Worm (Caenorhabditis elegans) whole organism, L4 larva: Measurements from ENCODE around the gene sto-2.

Experiments used
- F26F4.8 ChIP-seq: fragments of 200-800 bp; sonication (Bioruptor generic); conservative IDR thresholded peaks from 2 replicates; pipeline ENCODE4 v1.3.6; 2022; ENCODE audit warnings: missing genetic modification characterization, missing compliant biosample characterization
- R02D3.7 ChIP-seq: fragments of 150-350 bp; sonication (generic microtip); optimal IDR thresholded peaks from 3 replicates; lab custom pipeline; 2014; ENCODE audit warnings: missing biosample characterization, missing genetic modification characterization
- T20F7.1 ChIP-seq: fragments of 200-800 bp; sonication (Bioruptor generic); optimal IDR thresholded peaks from 2 replicates; lab custom pipeline; 2018; ENCODE audit warnings: mild to moderate bottlenecking, missing genetic modification characterization, missing compliant biosample characterization
- T26A8.4 ChIP-seq: fragments of 200-800 bp; sonication (Bioruptor generic); IDR thresholded peaks from 2 replicates; pipeline ENCODE4 v1.3.6; 2022; ENCODE audit warnings: missing genetic modification characterization, missing compliant biosample characterization
- Y105C5A.15 ChIP-seq: fragments of 200-800 bp; sonication (Bioruptor generic); IDR thresholded peaks from 2 replicates; pipeline ENCODE4 v1.3.6; 2022; ENCODE audit warnings: missing genetic modification characterization, missing compliant biosample characterization
- Y5F2A.4 ChIP-seq: fragments of 200-800 bp; sonication (Bioruptor generic); optimal IDR thresholded peaks from 2 replicates; lab custom pipeline; 2018; ENCODE audit warnings: mild to moderate bottlenecking, missing genetic modification characterization, missing compliant biosample characterization
- ZK337.2 ChIP-seq: fragments of 200-800 bp; sonication (Bioruptor generic); IDR thresholded peaks from 2 replicates; pipeline ENCODE4 v1.3.6; 2022; ENCODE audit warnings: missing genetic modification reagents, missing genetic modification characterization, missing compliant biosample characterization
- ZK546.5 ChIP-seq, 2 experiments: sonication (generic microtip); optimal IDR thresholded peaks; 2 replicates each; lab custom pipeline; 2017; ENCODE audit warnings: missing biosample characterization in 2 of 2, missing genetic modification characterization in 2 of 2
- aha-1 ChIP-seq: fragments of 150-350 bp; peaks from one replicate; lab custom pipeline; 2014; ENCODE audit warnings: missing biosample characterization, missing genetic modification characterization
- arid-1 ChIP-seq: fragments of 200-800 bp; sonication (Bioruptor generic); conservative IDR thresholded peaks from 2 replicates; pipeline ENCODE4 v1.3.6; 2022; ENCODE audit warnings: missing genetic modification reagents, missing genetic modification characterization, missing compliant biosample characterization
- attf-4 ChIP-seq: sonication (generic microtip); optimal IDR thresholded peaks from 3 replicates; lab custom pipeline; 2017; ENCODE audit warnings: missing biosample characterization, missing genetic modification characterization
- ceh-28 ChIP-seq: fragments of 150-350 bp; optimal IDR thresholded peaks from 2 replicates; lab custom pipeline; 2014; ENCODE audit warnings: missing biosample characterization, missing genetic modification reagents, missing genetic modification characterization
- ceh-32 ChIP-seq: sonication (generic microtip); optimal IDR thresholded peaks from 2 replicates; lab custom pipeline; 2016; ENCODE audit warnings: mild to moderate bottlenecking, missing genetic modification characterization, missing compliant biosample characterization; ENCODE audit not compliant: poor library complexity
- cey-2 ChIP-seq: sonication (generic microtip); optimal IDR thresholded peaks from 3 replicates; lab custom pipeline; 2017; ENCODE audit warnings: missing genetic modification characterization, mild to moderate bottlenecking, missing compliant biosample characterization, antibody characterized with exemption, borderline replicate concordance; ENCODE audit not compliant: insufficient read depth
- daf-16 ChIP-seq, 3 experiments: sonication (generic microtip); optimal IDR thresholded peaks; 2 replicates each; lab custom pipeline; 2016 to 2017; ENCODE audit warnings: missing genetic modification characterization in 3 of 3, missing genetic modification reagents in 3 of 3, mild to moderate bottlenecking in 2 of 3, missing compliant biosample characterization in 2 of 3, missing biosample characterization in 1 of 3, moderate library complexity in 1 of 3
- dmd-9 ChIP-seq: fragments of 200-800 bp; sonication (Bioruptor generic); IDR thresholded peaks from 2 replicates; pipeline ENCODE4 v1.3.6; 2022; ENCODE audit warnings: missing genetic modification reagents, missing genetic modification characterization, missing compliant biosample characterization
- dve-1 ChIP-seq: sonication (generic microtip); optimal IDR thresholded peaks from 2 replicates; lab custom pipeline; 2017; ENCODE audit warnings: antibody characterized with exemption, mild to moderate bottlenecking, missing genetic modification characterization, missing compliant biosample characterization; ENCODE audit not compliant: insufficient read depth
- fkh-10 ChIP-seq: fragments of 150-350 bp; optimal IDR thresholded peaks from 2 replicates; lab custom pipeline; 2014; ENCODE audit warnings: missing biosample characterization, missing genetic modification reagents, missing genetic modification characterization
- lin-13 ChIP-seq: fragments of 150-350 bp; optimal IDR thresholded peaks from 2 replicates; lab custom pipeline; 2014; ENCODE audit warnings: missing biosample characterization, missing genetic modification reagents, missing genetic modification characterization
- lin-29 ChIP-seq: fragments of 200-800 bp; sonication (Bioruptor generic); IDR thresholded peaks from 2 replicates; pipeline ENCODE4 v1.3.6; 2022; ENCODE audit warnings: missing genetic modification reagents, missing genetic modification characterization, missing compliant biosample characterization
- lin-39 ChIP-seq: fragments of 150-350 bp; optimal IDR thresholded peaks from 2 replicates; lab custom pipeline; 2014; ENCODE audit warnings: missing biosample characterization, missing genetic modification reagents, missing genetic modification characterization
- lir-3 ChIP-seq: sonication (generic microtip); optimal IDR thresholded peaks from 2 replicates; lab custom pipeline; 2016; ENCODE audit warnings: mild to moderate bottlenecking, missing genetic modification characterization, missing compliant biosample characterization
- mxl-2 ChIP-seq: fragments of 200-800 bp; sonication (Bioruptor generic); conservative IDR thresholded peaks from 2 replicates; pipeline ENCODE4 v1.3.6; 2022; ENCODE audit warnings: missing genetic modification reagents, missing genetic modification characterization, missing compliant biosample characterization
- nhr-25 ChIP-seq: sonication (generic microtip); optimal IDR thresholded peaks from 2 replicates; lab custom pipeline; 2017; ENCODE audit warnings: missing genetic modification characterization, mild to moderate bottlenecking, missing compliant biosample characterization, antibody characterized with exemption, moderate library complexity, borderline replicate concordance; ENCODE audit not compliant: insufficient read depth
- nhr-28 ChIP-seq: fragments of 150-350 bp; optimal IDR thresholded peaks from 2 replicates; lab custom pipeline; 2014; ENCODE audit warnings: missing biosample characterization, missing genetic modification characterization
- nhr-48 ChIP-seq: sonication (generic microtip); optimal IDR thresholded peaks from 2 replicates; lab custom pipeline; 2016; ENCODE audit warnings: mild to moderate bottlenecking, missing genetic modification characterization, missing compliant biosample characterization
- nhr-77 ChIP-seq: fragments of 150-350 bp; optimal IDR thresholded peaks from 2 replicates; lab custom pipeline; 2014; ENCODE audit warnings: missing biosample characterization, missing genetic modification characterization
- pha-4 ChIP-seq, 2 experiments: fragments of 150-350 bp in 1 of 2; fragments of 200-800 bp in 1 of 2; sonication (Bioruptor generic) in 1 of 2; IDR thresholded peaks in 1 of 2; optimal IDR thresholded peaks in 1 of 2; 2 replicates each; pipeline versions ENCODE4 v1.3.6 to Lab custom; 2014 to 2022; ENCODE audit warnings: missing genetic modification characterization in 2 of 2, missing genetic modification reagents in 2 of 2, missing biosample characterization in 1 of 2, missing compliant biosample characterization in 1 of 2
- unc-62 ChIP-seq, 3 experiments: fragments of 150-350 bp in 1 of 3; sonication (generic microtip); optimal IDR thresholded peaks in 2 of 3; peaks in 1 of 3; 1 replicate in 1 of 3; 2 replicates in 2 of 3; lab custom pipeline; 2014 to 2017; ENCODE audit warnings: missing biosample characterization in 3 of 3, missing genetic modification characterization in 3 of 3, missing genetic modification reagents in 3 of 3, missing genotype in 1 of 3
- vab-7 ChIP-seq: fragments of 200-800 bp; sonication (Bioruptor generic); IDR thresholded peaks from 2 replicates; pipeline ENCODE4 v1.3.6; 2022; ENCODE audit warnings: missing genetic modification reagents, missing genetic modification characterization, missing compliant biosample characterization
- ztf-7 ChIP-seq: fragments of 150-350 bp; optimal IDR thresholded peaks from 2 replicates; lab custom pipeline; 2014; ENCODE audit warnings: missing biosample characterization, missing genetic modification characterization

sto-2 gene

ce11 chrX:5269359-5269758, 53.8 kb downstream of the sto-2 start (continued):
- no peak for TF ChIP-seq ZK546.5 (tag; optimal IDR thresholded peaks at IDR 0.05; lab: Kevin White, UChicago)
- TF ChIP-seq pha-4 (GFP tag; IDR thresholded peaks at IDR 0.05; lab: Robert Waterston, UW) = no peak
- TF ChIP-seq pha-4 (tag; optimal IDR thresholded peaks at IDR 0.05; lab: Kevin White, UChicago) = no peak
- no peak for TF ChIP-seq daf-16 (GFP tag; optimal IDR thresholded peaks at IDR 0.05; lab: Kevin White, UChicago)
- TF ChIP-seq daf-16 (tag; optimal IDR thresholded peaks at IDR 0.05; lab: Kevin White, UChicago) = peak; percentile 34
- no peak for TF ChIP-seq lin-13 (GFP tag; lab: Kevin White, UChicago)
- no peak for TF ChIP-seq lir-3
- TF ChIP-seq Y105C5A.15 (GFP tag; lab: Robert Waterston, UW) = no peak
- no peak for TF ChIP-seq T20F7.1
- no peak for TF ChIP-seq lin-39 (tag; lab: Kevin White, UChicago)
- no peak for TF ChIP-seq F26F4.8 (GFP tag; lab: Robert Waterston, UW)
- no peak for TF ChIP-seq ZK337.2 (GFP tag; lab: Robert Waterston, UW)
- TF ChIP-seq ceh-28 (tag; lab: Kevin White, UChicago) = no peak
- no peak for TF ChIP-seq vab-7 (GFP tag; lab: Robert Waterston, UW)
- no peak for TF ChIP-seq mxl-2 (GFP tag; lab: Robert Waterston, UW)
- TF ChIP-seq nhr-25 (tag; lab: Kevin White, UChicago) = no peak
- no peak for TF ChIP-seq R02D3.7 (tag; lab: Kevin White, UChicago)
- peak; percentile 6 for TF ChIP-seq nhr-28 (tag; lab: Kevin White, UChicago)
- TF ChIP-seq, all 104 proteins: peak for 5

- TF ChIP-seq daf-16 (GFP tag; optimal IDR thresholded peaks at IDR 0.05; lab: Kevin White, UChicago) (no peak), daf-16 (tag; optimal IDR thresholded peaks at IDR 0.05; lab: Kevin White, UChicago) (peak; percentile 70), dve-1 (tag; lab: Kevin White, UChicago) (peak; percentile 10), unc-62 (GFP tag; optimal IDR thresholded peaks at IDR 0.05 in 1 of 2; lab: Kevin White, UChicago) (peak in 1 of 2 experiments; percentile 97), unc-62 (tag; optimal IDR thresholded peaks at IDR 0.05; lab: Kevin White, UChicago) (no peak), aha-1 (tag; lab: Kevin White, UChicago) (no peak)
These were observed 55.1 kb downstream of the sto-2 start for ce11 chrX:5268062-5268461.

DNA sequence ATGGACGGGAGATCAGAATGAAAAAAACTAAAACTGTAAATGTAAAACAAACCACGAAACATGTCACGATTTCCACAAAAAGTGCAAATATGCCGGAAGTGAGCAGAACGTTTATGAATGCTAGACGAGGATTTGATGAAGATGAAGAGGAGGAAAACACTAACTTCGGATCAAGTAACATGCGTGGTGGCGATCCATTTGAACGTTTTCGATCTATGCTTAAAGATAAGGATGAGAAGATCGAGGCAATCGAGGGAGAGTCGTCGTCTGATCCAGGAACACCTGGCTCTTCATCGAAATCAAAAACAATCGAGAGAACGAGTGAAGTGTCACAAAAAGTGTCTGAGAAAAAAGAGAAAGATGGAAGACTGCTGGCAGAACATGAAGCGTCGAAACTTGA, 57.8 kb downstream of the sto-2 start:
- peak in 1 of 2 experiments; percentile 42 for TF ChIP-seq daf-16 (GFP tag; optimal IDR thresholded peaks at IDR 0.05; lab: Kevin White, UChicago)
- no peak for TF ChIP-seq daf-16 (tag; optimal IDR thresholded peaks at IDR 0.05; lab: Kevin White, UChicago)
- no peak for TF ChIP-seq nhr-77 (tag; lab: Kevin White, UChicago)
- TF ChIP-seq unc-62 (GFP tag; optimal IDR thresholded peaks at IDR 0.05 in 1 of 2; lab: Kevin White, UChicago) = peak in 1 of 2 experiments; percentile 91
- TF ChIP-seq unc-62 (tag; optimal IDR thresholded peaks at IDR 0.05; lab: Kevin White, UChicago) = no peak
- TF ChIP-seq, all 104 proteins: peak for 2

DNA sequence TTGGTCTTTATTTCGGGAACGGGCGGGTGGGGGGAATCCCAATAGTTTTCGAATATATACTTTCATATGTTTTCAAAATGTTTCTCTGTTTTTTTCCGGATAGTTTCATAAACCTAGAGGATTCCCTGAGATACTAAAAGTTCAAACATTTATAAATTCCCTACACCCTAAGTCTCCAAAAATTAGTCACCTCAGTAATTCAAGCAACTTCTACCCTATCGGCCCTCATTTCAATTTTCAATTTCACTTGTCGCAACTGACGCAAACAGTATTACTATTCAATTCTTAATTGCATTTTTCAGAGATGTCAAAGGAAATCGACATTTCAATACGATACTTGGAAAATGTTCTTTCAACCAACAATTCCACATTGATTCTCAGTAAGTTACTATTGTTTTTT, 59.2 kb downstream of the sto-2 start, which contains the start of gene Y34B4A.4:
Y34B4A.4 (plus strand) TSS at position 301 of the 400 bp plus-strand sequence.
- no peak for TF ChIP-seq arid-1 (GFP tag; lab: Robert Waterston, UW)
- no peak for TF ChIP-seq nhr-28 (tag; lab: Kevin White, UChicago)
- no peak for TF ChIP-seq ceh-32
- TF ChIP-seq fkh-10 (GFP tag; lab: Kevin White, UChicago) = no peak
- no peak for TF ChIP-seq attf-4 (tag; lab: Kevin White, UChicago)
- no peak for TF ChIP-seq lin-29 (GFP tag; lab: Robert Waterston, UW)
- TF ChIP-seq vab-7 (GFP tag; lab: Robert Waterston, UW) = no peak
- TF ChIP-seq ztf-7 = no peak
- TF ChIP-seq nhr-48 (tag; lab: Kevin White, UChicago) = no peak
- no peak for TF ChIP-seq dmd-9 (GFP tag; lab: Robert Waterston, UW)
- no peak for TF ChIP-seq Y5F2A.4 (GFP tag; lab: Kevin White, UChicago)
- no peak for TF ChIP-seq cey-2 (tag; lab: Kevin White, UChicago)
- no peak for TF ChIP-seq T26A8.4
